Worm (Caenorhabditis elegans): ENCODE measurements around the gene chts-1.
A peak's percentile ranks its signal among the peaks of the same experiment; 100 is the strongest.

chts-1 gene

DNA sequence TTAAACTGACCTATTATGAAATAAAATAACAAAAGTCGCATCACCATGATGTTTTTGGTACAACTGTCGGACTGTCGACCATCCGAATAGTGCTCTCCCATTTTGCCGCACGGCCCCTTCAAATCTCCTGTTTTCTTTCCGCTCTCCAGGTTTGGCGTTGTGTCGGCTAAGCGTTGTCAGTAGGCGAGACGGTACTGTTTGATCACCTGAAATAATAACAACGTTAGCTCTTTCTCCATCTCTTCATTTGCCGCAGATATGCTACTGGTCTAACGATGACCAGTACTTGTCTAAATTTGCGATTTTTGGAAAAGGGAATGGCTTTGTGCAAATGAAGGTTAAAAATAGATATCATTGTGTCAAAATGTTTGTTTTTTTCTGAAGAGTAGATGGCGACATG is at the start of gene chts-1:
Gene chts-1, minus strand, starts transcription at position 101 of the 400 bp plus-strand sequence.
- TF ChIP-seq fkh-4 (tag; optimal IDR thresholded peaks at IDR 0.05; ENCODE audit: borderline replicate concordance), result no peak
- TF ChIP-seq hlh-4 (tag; optimal IDR thresholded peaks at IDR 0.05), result no peak
- no peak for TF ChIP-seq elt-2 (tag; optimal IDR thresholded peaks at IDR 0.05)
- no peak for TF ChIP-seq snu-23 (GFP tag; optimal IDR thresholded peaks at IDR 0.05)
- TF ChIP-seq nhr-47 (tag; optimal IDR thresholded peaks at IDR 0.05), result no peak
- no peak for TF ChIP-seq unc-62 (GFP tag; optimal IDR thresholded peaks at IDR 0.05)
- TF ChIP-seq C04F5.9 (tag; optimal IDR thresholded peaks at IDR 0.05), result no peak
- TF ChIP-seq elt-3 (tag; optimal IDR thresholded peaks at IDR 0.05), result no peak
- TF ChIP-seq nhr-77 (tag; optimal IDR thresholded peaks at IDR 0.05), result no peak

DNA sequence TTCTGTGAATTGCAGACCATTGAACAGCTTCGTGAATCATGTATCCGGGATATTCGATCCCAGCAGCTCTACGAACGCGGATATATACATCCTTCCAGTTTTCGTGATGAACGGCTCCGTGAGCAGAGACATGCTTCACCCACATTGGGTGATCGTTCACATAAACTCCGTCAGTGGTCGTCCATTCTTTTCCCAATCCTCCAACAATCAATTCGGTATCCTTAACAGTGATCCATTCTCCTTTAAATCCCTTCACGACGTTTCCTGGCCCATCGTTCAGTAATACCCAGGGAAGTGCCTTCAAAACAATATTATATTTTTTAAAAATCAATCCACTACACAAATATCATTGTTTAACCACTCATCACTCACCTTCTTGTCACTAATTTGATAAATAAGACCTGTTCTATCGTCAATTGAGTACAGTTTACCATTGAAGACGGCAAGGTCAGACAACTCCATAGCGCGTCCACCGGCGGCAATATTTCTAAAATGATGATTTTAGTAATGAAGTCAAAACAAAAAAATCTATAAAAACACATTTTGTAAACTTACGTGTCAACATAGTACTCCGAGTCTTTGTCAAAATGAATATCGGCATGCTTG is 49.3 kb upstream of the chts-1 start:
- TF ChIP-seq nhr-19 (GFP tag; conservative IDR thresholded peaks at IDR 0.05) (peak; percentile 49), mab-9 (GFP tag; IDR thresholded peaks at IDR 0.05) (no peak), fkh-4 (tag; optimal IDR thresholded peaks at IDR 0.05; ENCODE audit: borderline replicate concordance) (no peak), hpl-2 (GFP tag; optimal IDR thresholded peaks at IDR 0.05) (no peak), unc-130 (tag; optimal IDR thresholded peaks at IDR 0.05) (no peak), unc-30 (tag; optimal IDR thresholded peaks at IDR 0.05) (no peak), elt-2 (tag; optimal IDR thresholded peaks at IDR 0.05) (no peak), tbx-2 (tag; optimal IDR thresholded peaks at IDR 0.05) (peak; percentile 5), lin-14 (GFP tag; optimal IDR thresholded peaks at IDR 0.05) (peak; percentile 61), grh-1 (GFP tag; IDR thresholded peaks at IDR 0.05) (peak; percentile 66), nhr-85 (tag) (peak; percentile 68), vab-15 (tag; optimal IDR thresholded peaks at IDR 0.05) (no peak), zip-4 (GFP tag; optimal IDR thresholded peaks at IDR 0.05) (no peak), aha-1 (tag; optimal IDR thresholded peaks at IDR 0.05) (no peak), ztf-11 (tag; optimal IDR thresholded peaks at IDR 0.05) (no peak), xbp-1 (tag; optimal IDR thresholded peaks at IDR 0.05) (no peak), C04F5.9 (tag; optimal IDR thresholded peaks at IDR 0.05) (no peak), nhr-237 (tag; optimal IDR thresholded peaks at IDR 0.05) (no peak), pag-3 (tag; optimal IDR thresholded peaks at IDR 0.05; ENCODE audit: borderline replicate concordance, insufficient read depth) (no peak), efl-1 (optimal IDR thresholded peaks at IDR 0.05) (no peak), efl-1 (GFP tag; optimal IDR thresholded peaks at IDR 0.05 in 1 of 2) (peak in 1 of 2 experiments; percentile 50), fkh-10 (GFP tag; optimal IDR thresholded peaks at IDR 0.05) (no peak), ceh-63 (GFP tag; optimal IDR thresholded peaks at IDR 0.05) (no peak), swsn-7 (tag; optimal IDR thresholded peaks at IDR 0.05) (no peak), egl-13 (tag; optimal IDR thresholded peaks at IDR 0.05) (no peak), ceh-82 (tag; optimal IDR thresholded peaks at IDR 0.05) (no peak), unc-62 (GFP tag; optimal IDR thresholded peaks at IDR 0.05) (no peak), aly-2 (tag; optimal IDR thresholded peaks at IDR 0.05) (no peak), ets-5 (GFP tag; IDR thresholded peaks at IDR 0.05) (no peak), unc-86 (tag; optimal IDR thresholded peaks at IDR 0.05) (no peak), egl-27 (tag; optimal IDR thresholded peaks at IDR 0.05) (no peak), ztf-4 (tag; optimal IDR thresholded peaks at IDR 0.05) (no peak), nhr-90 (tag; optimal IDR thresholded peaks at IDR 0.05; ENCODE audit: poor library complexity) (peak; percentile 44), snu-23 (GFP tag; optimal IDR thresholded peaks at IDR 0.05) (peak; percentile 36), elt-3 (tag; optimal IDR thresholded peaks at IDR 0.05) (peak in 3 of 6 experiments; percentile 46 to 57 (median 55)), unc-98 (GFP tag; IDR thresholded peaks at IDR 0.05) (no peak), pax-3 (tag; optimal IDR thresholded peaks at IDR 0.05) (no peak), nhr-47 (tag; optimal IDR thresholded peaks at IDR 0.05) (peak; percentile 5), rnt-1 (tag; optimal IDR thresholded peaks at IDR 0.05) (no peak), C16A3.4 (tag; optimal IDR thresholded peaks at IDR 0.05) (no peak), lin-35 (GFP tag; optimal IDR thresholded peaks at IDR 0.05) (no peak), nhr-76 (tag; optimal IDR thresholded peaks at IDR 0.05) (no peak), skn-1 (tag; optimal IDR thresholded peaks at IDR 0.05) (no peak), ceh-8 (GFP tag; optimal IDR thresholded peaks at IDR 0.05) (no peak), nhr-20 (tag; optimal IDR thresholded peaks at IDR 0.05) (peak; percentile 64), nhr-11 (tag; optimal IDR thresholded peaks at IDR 0.05) (no peak), hlh-17 (GFP tag; optimal IDR thresholded peaks at IDR 0.05; ENCODE audit: borderline replicate concordance) (no peak)
